Fruit fly (Drosophila melanogaster) whole organism, adult: ENCODE results near the gene CG16789.

Source experiments
- CG11617 ChIP-seq: fragments of 200-800 bp; sonication (Bioruptor generic); optimal IDR thresholded peaks from 2 replicates; lab custom pipeline; 2017; ENCODE audit warnings: mild to moderate bottlenecking, missing biosample characterization, missing genetic modification reagents, missing genetic modification characterization
- CG14711 ChIP-seq: fragments of 200-800 bp; sonication (Bioruptor generic); optimal IDR thresholded peaks from 2 replicates; lab custom pipeline; 2018; ENCODE audit warnings: missing biosample characterization, mild to moderate bottlenecking, missing genetic modification characterization, moderate library complexity
- CG5204 ChIP-seq: fragments of 200-800 bp; sonication (Bioruptor generic); optimal IDR thresholded peaks from 2 replicates; lab custom pipeline; 2016; ENCODE audit warnings: missing biosample characterization, missing genetic modification characterization
- CG7101 ChIP-seq: fragments of 200-800 bp; sonication (Bioruptor generic); optimal IDR thresholded peaks from 2 replicates; lab custom pipeline; 2018; ENCODE audit warnings: missing biosample characterization, mild to moderate bottlenecking, missing genetic modification characterization, moderate library complexity
- Clk ChIP-seq: fragments of 200-800 bp; sonication (Bioruptor generic); optimal IDR thresholded peaks from 2 replicates; lab custom pipeline; 2017; ENCODE audit warnings: missing biosample characterization, missing genetic modification characterization
- Crg-1 ChIP-seq: fragments of 200-800 bp; sonication (Bioruptor generic); optimal IDR thresholded peaks from 2 replicates; lab custom pipeline; 2016; ENCODE audit warnings: missing biosample characterization, missing genetic modification characterization
- Hr96 ChIP-seq: fragments of 200-800 bp; sonication (Bioruptor generic); optimal IDR thresholded peaks from 2 replicates; lab custom pipeline; 2016; ENCODE audit warnings: missing biosample characterization, missing genetic modification characterization
- Mnt ChIP-seq: fragments of 200-800 bp; sonication (Bioruptor generic); optimal IDR thresholded peaks from 2 replicates; lab custom pipeline; 2016; ENCODE audit warnings: missing biosample characterization, mild to moderate bottlenecking, missing genetic modification characterization
- bab1 ChIP-seq: fragments of 200-800 bp; sonication (Bioruptor generic); optimal IDR thresholded peaks from 3 replicates; lab custom pipeline; 2019; ENCODE audit warnings: missing biosample characterization, mild to moderate bottlenecking, missing genetic modification characterization, moderate library complexity
- cic ChIP-seq: fragments of 200-800 bp; sonication (Bioruptor generic); optimal IDR thresholded peaks from 2 replicates; lab custom pipeline; 2017; ENCODE audit warnings: missing biosample characterization, mild to moderate bottlenecking, missing genetic modification characterization, moderate library complexity
- kay ChIP-seq: fragments of 200-800 bp; sonication (Bioruptor generic); peaks from one replicate; lab custom pipeline; 2016; ENCODE audit warnings: missing biosample characterization, missing genetic modification characterization, borderline replicate concordance
- pad ChIP-seq: fragments of 200-800 bp; sonication (Bioruptor generic); optimal IDR thresholded peaks from 3 replicates; lab custom pipeline; 2017; ENCODE audit warnings: missing biosample characterization, missing genetic modification characterization, mild to moderate bottlenecking, moderate library complexity, missing genetic modification reagents
- toe ChIP-seq: fragments of 200-800 bp; sonication (Bioruptor generic); optimal IDR thresholded peaks from 2 replicates; lab custom pipeline; 2016; ENCODE audit warnings: missing biosample characterization, missing genetic modification characterization

dm6 chr3R:9594839-9595238 is 28.8 kb downstream of the CG16789 start:
- TF ChIP-seq Mnt (GFP tag; lab: Kevin White, UChicago) (no peak), bab1 (GFP tag; lab: Kevin White, UChicago) (no peak), cic (GFP tag; lab: Kevin White, UChicago) (no peak), CG14711 (tag; lab: Kevin White, UChicago) (no peak), Crg-1 (GFP tag; lab: Kevin White, UChicago) (no peak), Clk (GFP tag; lab: Kevin White, UChicago) (no peak), toe (GFP tag; lab: Kevin White, UChicago) (no peak), pad (GFP tag; lab: Kevin White, UChicago) (no peak), Hr96 (GFP tag; lab: Kevin White, UChicago) (no peak), kay (GFP tag; lab: Kevin White, UChicago) (no peak), CG5204 (no peak), CG11617 (no peak), CG7101 (no peak)
